Worm (Caenorhabditis elegans): Measurements from ENCODE around the gene W06B4.2.

DNA sequence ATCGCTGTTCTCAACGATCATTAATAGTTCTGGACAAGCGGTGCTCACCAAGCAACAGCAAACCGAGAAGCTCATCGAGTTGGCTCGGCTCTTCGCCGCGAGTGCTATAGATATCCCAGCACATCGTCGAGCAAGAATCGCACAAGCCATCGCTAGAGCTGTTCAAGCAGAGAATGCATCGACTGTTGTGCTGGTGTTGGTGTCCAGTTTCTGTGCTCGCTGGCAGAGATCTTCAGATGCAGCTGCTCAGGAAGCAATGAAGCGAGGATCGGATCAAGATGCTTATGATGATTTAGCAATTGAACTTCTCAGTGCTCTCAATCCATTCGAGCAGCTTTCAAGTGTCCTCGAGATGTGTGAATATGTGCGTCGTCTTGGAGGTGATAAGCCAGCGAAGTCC is 39.8 kb upstream of the W06B4.2 start:
- TF ChIP-seq mep-1 (tag; optimal IDR thresholded peaks at IDR 0.05) (no peak), sup-37 (GFP tag; optimal IDR thresholded peaks at IDR 0.05) (no peak), mef-2 (tag; optimal IDR thresholded peaks at IDR 0.05) (no peak), efl-1 (optimal IDR thresholded peaks at IDR 0.05) (no peak), efl-1 (GFP tag; optimal IDR thresholded peaks at IDR 0.05 in 1 of 2) (no peak), snpc-4 (tag; optimal IDR thresholded peaks at IDR 0.05) (no peak), pqm-1 (tag; optimal IDR thresholded peaks at IDR 0.05) (no peak), ztf-11 (tag; optimal IDR thresholded peaks at IDR 0.05) (no peak), ama-1 (optimal IDR thresholded peaks at IDR 0.05) (no peak), nhr-12 (tag; optimal IDR thresholded peaks at IDR 0.05) (no peak), aly-2 (tag; optimal IDR thresholded peaks at IDR 0.05) (no peak), C16A3.4 (tag; optimal IDR thresholded peaks at IDR 0.05) (no peak), zip-4 (GFP tag; optimal IDR thresholded peaks at IDR 0.05) (no peak), unc-86 (tag; optimal IDR thresholded peaks at IDR 0.05) (no peak)

Data from whole organism, L1 larva.